Worm (Caenorhabditis elegans): ENCODE data around the gene lron-15.

Gene lron-15

DNA sequence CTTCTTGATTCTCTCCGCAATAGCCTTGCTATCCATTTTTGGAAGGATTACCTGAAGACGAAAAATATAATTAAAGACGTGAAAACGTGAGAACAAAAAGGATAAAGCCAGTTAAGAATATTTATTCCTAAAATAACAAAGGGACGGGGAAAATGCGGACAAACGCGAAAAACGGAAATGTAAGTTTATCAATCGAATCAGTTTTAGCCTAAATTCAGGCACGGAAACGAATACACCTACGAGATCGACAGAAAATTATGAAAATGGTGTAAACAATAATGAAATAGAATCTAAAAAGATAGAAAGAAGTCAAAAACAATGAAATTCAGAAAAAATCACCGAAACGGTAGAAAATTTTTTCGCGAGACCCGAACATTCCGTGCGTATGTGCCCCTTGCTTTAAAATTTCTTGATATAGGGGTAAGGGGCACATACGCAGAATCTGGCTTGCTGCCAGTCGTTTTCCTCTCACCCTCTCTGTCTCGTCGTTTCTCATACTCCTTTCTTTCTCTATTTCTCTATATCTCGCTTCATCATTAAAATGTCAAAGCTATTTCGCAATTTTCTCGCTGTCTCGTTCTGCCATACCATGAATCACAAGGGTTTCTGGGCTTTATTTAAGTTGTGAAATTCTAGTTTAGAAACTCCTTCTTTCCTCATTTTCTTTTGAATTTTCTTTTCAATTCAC, 44.1 kb upstream of the lron-15 start, which contains the start of gene icd-1 (continued):
- TF ChIP-seq die-1 (tag; optimal IDR thresholded peaks at IDR 0.05) (no peak), somi-1 (GFP tag; optimal IDR thresholded peaks at IDR 0.05) (peak; percentile 90), ZK185.1 (tag; optimal IDR thresholded peaks at IDR 0.05; ENCODE audit: poor library complexity, severe bottlenecking) (peak; percentile 86), B0336.3 (GFP tag; IDR thresholded peaks at IDR 0.05) (peak; percentile 89), gei-17 (GFP tag; optimal IDR thresholded peaks at IDR 0.05) (peak; percentile 80), rcor-1 (GFP tag; IDR thresholded peaks at IDR 0.05) (peak; percentile 93), snpc-3.4 (tag; optimal IDR thresholded peaks at IDR 0.05) (peak; percentile 96), mcd-1 (GFP tag; IDR thresholded peaks at IDR 0.05) (peak; percentile 93), zim-3 (tag; optimal IDR thresholded peaks at IDR 0.05) (peak; percentile 44), sea-2 (GFP tag; IDR thresholded peaks at IDR 0.05) (no peak), B0019.2 (GFP tag; conservative IDR thresholded peaks at IDR 0.05) (peak; percentile 74; the same call in 1 of the 2 replicates), sptf-2 (GFP tag; optimal IDR thresholded peaks at IDR 0.05) (no peak), ceh-100 (GFP tag; IDR thresholded peaks at IDR 0.05) (peak; percentile 86), let-526 (GFP tag; IDR thresholded peaks at IDR 0.05) (no peak), nhr-120 (GFP tag; IDR thresholded peaks at IDR 0.05) (no peak), T26A5.8 (tag; optimal IDR thresholded peaks at IDR 0.05) (no peak), lag-1 (GFP tag; IDR thresholded peaks at IDR 0.05) (no peak), cebp-2 (GFP tag; IDR thresholded peaks at IDR 0.05) (0 out of 2 replicates have a peak, but pooled peaks have one; percentile 55), nfya-2 (GFP tag; IDR thresholded peaks at IDR 0.05) (no peak), F33H1.4 (GFP tag; IDR thresholded peaks at IDR 0.05) (peak; percentile 81), xnd-1 (tag; optimal IDR thresholded peaks at IDR 0.05) (peak; percentile 64), Y79H2A.3 (GFP tag; conservative IDR thresholded peaks at IDR 0.05) (no peak; the same call in 1 of the 2 replicates), ekl-4 (GFP tag; IDR thresholded peaks at IDR 0.05) (peak; percentile 97), ztf-25 (GFP tag; IDR thresholded peaks at IDR 0.05) (no peak), F37B4.10 (GFP tag; IDR thresholded peaks at IDR 0.05) (no peak), C06A6.2 (GFP tag; conservative IDR thresholded peaks at IDR 0.05) (peak; percentile 84), hlh-26 (GFP tag; conservative IDR thresholded peaks at IDR 0.05) (no peak), sdz-38 (tag; optimal IDR thresholded peaks at IDR 0.05) (no peak), F57C9.4 (tag; optimal IDR thresholded peaks at IDR 0.05) (no peak), ccch-3 (GFP tag; optimal IDR thresholded peaks at IDR 0.05) (no peak), pha-4 (tag; optimal IDR thresholded peaks at IDR 0.05) (no peak), lin-54 (GFP tag; optimal IDR thresholded peaks at IDR 0.05) (peak; percentile 90), F23B12.7 (tag; optimal IDR thresholded peaks at IDR 0.05; ENCODE audit: insufficient read depth) (peak; percentile 96), ztf-6 (GFP tag; IDR thresholded peaks at IDR 0.05) (0 out of 2 replicates have a peak, but pooled peaks have one; percentile 37), ceh-40 (GFP tag; IDR thresholded peaks at IDR 0.05) (no peak), D2030.7 (GFP tag; IDR thresholded peaks at IDR 0.05) (peak; percentile 89), egrh-3 (GFP tag; IDR thresholded peaks at IDR 0.05) (0 out of 2 replicates have a peak, but pooled peaks have one; percentile 45), let-607 (tag; optimal IDR thresholded peaks at IDR 0.05) (peak; percentile 53 to 80), B0261.1 (tag; optimal IDR thresholded peaks at IDR 0.05) (peak; percentile 20), F52B5.7 (tag; optimal IDR thresholded peaks at IDR 0.05) (no peak)
